Fruit fly (Drosophila melanogaster) S2 (cell line): Measurements from ENCODE around the gene CG13891.

ENCODE experiments used
- CG8478 ChIP-seq: fragments of >200 bp; optimal IDR thresholded peaks from 2 replicates; lab custom pipeline; 2018
- CTCF ChIP-seq, 2 experiments: fragments of >200 bp; optimal IDR thresholded peaks; 2 replicates each; lab custom pipeline; 2018

- no peak for TF ChIP-seq CG8478 (lab: Kevin White, UChicago)
- TF ChIP-seq CTCF (optimal IDR thresholded peaks at IDR 0.05; lab: Kevin White, UChicago) = no peak
These were observed 23.9 kb downstream of the CG13891 start for dm6 chr3L:409791-410190.
